Worm (Caenorhabditis elegans) whole organism, L3 larva: ENCODE results near the gene gvd-1.

Experiments
- R02D3.7 ChIP-seq: fragments of 150-350 bp; optimal IDR thresholded peaks from 2 replicates; lab custom pipeline; 2014; ENCODE audit warnings: missing biosample characterization, missing genetic modification characterization
- elt-2 ChIP-seq: sonication (generic microtip); optimal IDR thresholded peaks from 2 replicates; lab custom pipeline; 2016; ENCODE audit warnings: missing genetic modification reagents, mild to moderate bottlenecking, missing genetic modification characterization, missing compliant biosample characterization
- mdl-1 ChIP-seq: fragments of 150-350 bp; optimal IDR thresholded peaks from 2 replicates; lab custom pipeline; 2014; ENCODE audit warnings: missing biosample characterization, missing genetic modification characterization

DNA sequence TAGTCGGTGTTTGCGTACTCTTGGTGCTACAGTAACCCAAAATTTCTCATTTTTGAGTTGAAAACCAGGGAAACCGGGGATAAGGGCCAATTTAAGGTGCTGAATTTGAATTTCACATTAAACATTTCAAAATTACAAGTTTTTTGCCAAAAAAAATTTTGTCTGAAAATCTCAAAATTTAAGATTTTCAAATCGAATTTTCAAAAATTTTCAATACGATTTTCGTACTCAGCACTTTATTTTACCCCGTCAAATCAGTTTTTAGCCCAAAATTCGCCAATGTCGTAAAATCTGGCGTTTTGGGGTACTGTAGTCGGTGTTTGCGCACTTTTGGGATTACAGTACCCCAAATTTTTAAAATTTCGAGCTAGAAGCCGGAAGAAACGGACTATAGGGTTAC lies 3.1 kb upstream of the gvd-1 start, which contains the start of gene W10D9.3:
- TF ChIP-seq mdl-1 (tag; lab: Kevin White, UChicago), result no peak
- TF ChIP-seq elt-2 (tag; lab: Kevin White, UChicago), result no peak
- TF ChIP-seq R02D3.7, result no peak
